Fruit fly (Drosophila melanogaster) whole organism, embryonic: ENCODE data around the gene CG34417.
A peak's percentile ranks its signal among the peaks of the same experiment; 100 is the strongest.

ENCODE experiments used
- Atf-2 ChIP-seq: fragments of 200-800 bp; sonication (Bioruptor generic); optimal IDR thresholded peaks from 2 replicates; lab custom pipeline; 2016; ENCODE audit warnings: missing biosample characterization, missing genetic modification characterization
- Awh ChIP-seq: fragments of 200-800 bp; sonication (Bioruptor generic); IDR thresholded peaks from 2 replicates; pipeline ENCODE4, ENCODE4 v1.3.6; 2022; ENCODE audit warnings: missing biosample characterization, missing genetic modification characterization
- BEAF-32 ChIP-seq: fragments of 200-800 bp; sonication (Bioruptor generic); optimal IDR thresholded peaks from 3 replicates; lab custom pipeline; 2017; ENCODE audit warnings: missing biosample characterization, missing genetic modification characterization, mild to moderate bottlenecking, moderate library complexity, missing genetic modification reagents
- CG10267 ChIP-seq: fragments of 200-800 bp; sonication (Bioruptor generic); optimal IDR thresholded peaks from 2 replicates; lab custom pipeline; 2018; ENCODE audit warnings: missing biosample characterization, mild to moderate bottlenecking, missing genetic modification characterization, moderate library complexity
- CG10366 ChIP-seq: fragments of 200-800 bp; sonication (Bioruptor generic); IDR thresholded peaks from 2 replicates; pipeline ENCODE4 v1.3.6; 2022; ENCODE audit warnings: missing biosample characterization, missing genetic modification characterization
- CG11696 ChIP-seq: fragments of 200-800 bp; sonication (Bioruptor generic); IDR thresholded peaks from 2 replicates; pipeline ENCODE4 v1.3.6; 2022; ENCODE audit warnings: missing biosample characterization, missing genetic modification characterization
- CG1233 ChIP-seq: fragments of 200-800 bp; sonication (Bioruptor generic); optimal IDR thresholded peaks from 4 replicates; lab custom pipeline; 2018; ENCODE audit warnings: missing biosample characterization, mild to moderate bottlenecking, missing genetic modification characterization
- CG12942 ChIP-seq: fragments of 200-800 bp; sonication (Bioruptor generic); optimal IDR thresholded peaks from 3 replicates; lab custom pipeline; 2016; ENCODE audit warnings: missing biosample characterization, missing genetic modification characterization
- CG1529 ChIP-seq: fragments of 200-800 bp; sonication (Bioruptor generic); optimal IDR thresholded peaks from 3 replicates; lab custom pipeline; 2018; ENCODE audit warnings: missing biosample characterization, missing genetic modification characterization
- CG15696 ChIP-seq: fragments of 200-800 bp; sonication (Bioruptor generic); optimal IDR thresholded peaks from 2 replicates; lab custom pipeline; 2019; ENCODE audit warnings: missing biosample characterization, mild to moderate bottlenecking, missing genetic modification characterization, moderate library complexity
- CG1603 ChIP-seq: fragments of 200-800 bp; sonication (Bioruptor generic); optimal IDR thresholded peaks from 2 replicates; lab custom pipeline; 2019; ENCODE audit warnings: missing biosample characterization, mild to moderate bottlenecking, missing genetic modification characterization, moderate library complexity
- CG17359 ChIP-seq: fragments of 200-800 bp; sonication (Bioruptor generic); optimal IDR thresholded peaks from 3 replicates; lab custom pipeline; 2018; ENCODE audit warnings: missing biosample characterization, mild to moderate bottlenecking, missing genetic modification characterization, moderate library complexity
- CG17361 ChIP-seq: fragments of 200-800 bp; sonication (Bioruptor generic); IDR thresholded peaks from 3 replicates; pipeline ENCODE4 v1.3.6; 2022; ENCODE audit warnings: missing biosample characterization, missing genetic modification characterization
- CG31365 ChIP-seq: fragments of 200-800 bp; sonication (Bioruptor generic); optimal IDR thresholded peaks from 2 replicates; lab custom pipeline; 2018; ENCODE audit warnings: missing biosample characterization, mild to moderate bottlenecking, missing genetic modification characterization
- CG42726 ChIP-seq: fragments of 200-800 bp; sonication (Bioruptor generic); IDR thresholded peaks from 2 replicates; pipeline ENCODE4 v1.3.6; 2022; ENCODE audit warnings: missing biosample characterization, missing genetic modification characterization; ENCODE audit not compliant: partially characterized antibody
- CG4820 ChIP-seq: fragments of 200-800 bp; sonication (Bioruptor generic); optimal IDR thresholded peaks from 3 replicates; lab custom pipeline; 2016; ENCODE audit warnings: missing biosample characterization, missing genetic modification characterization
- CG7271 ChIP-seq: fragments of 200-800 bp; sonication (Bioruptor generic); optimal IDR thresholded peaks from 2 replicates; lab custom pipeline; 2018; ENCODE audit warnings: missing biosample characterization, mild to moderate bottlenecking, missing genetic modification characterization, moderate library complexity
- CG7963 ChIP-seq: fragments of 200-800 bp; sonication (Bioruptor generic); IDR thresholded peaks from 3 replicates; pipeline ENCODE4 v1.3.6; 2022; ENCODE audit warnings: missing biosample characterization, missing genetic modification characterization; ENCODE audit not compliant: partially characterized antibody
- CG7987 ChIP-seq: fragments of 200-800 bp; sonication (Bioruptor generic); optimal IDR thresholded peaks from 2 replicates; lab custom pipeline; 2018; ENCODE audit warnings: missing biosample characterization, mild to moderate bottlenecking, missing genetic modification characterization, moderate library complexity
- CG8944 ChIP-seq: fragments of 200-800 bp; sonication (Bioruptor generic); optimal IDR thresholded peaks from 3 replicates; lab custom pipeline; 2016; ENCODE audit warnings: missing biosample characterization, missing genetic modification characterization
- CrebB ChIP-seq: fragments of 200-800 bp; sonication (Bioruptor generic); optimal IDR thresholded peaks from 3 replicates; lab custom pipeline; 2018; ENCODE audit warnings: missing biosample characterization, mild to moderate bottlenecking, missing genetic modification characterization
- D19A ChIP-seq: fragments of 200-800 bp; optimal IDR thresholded peaks from 3 replicates; lab custom pipeline; 2019; ENCODE audit warnings: missing biosample characterization, mild to moderate bottlenecking, missing genetic modification characterization, moderate library complexity
- Drgx ChIP-seq: fragments of 200-800 bp; sonication (Bioruptor generic); IDR thresholded peaks from 2 replicates; pipeline ENCODE4 v1.3.6; 2022; ENCODE audit warnings: missing biosample characterization, missing genetic modification characterization
- HLH3B ChIP-seq: fragments of 200-800 bp; sonication (Bioruptor generic); IDR thresholded peaks from 2 replicates; pipeline ENCODE4 v1.3.6; 2022; ENCODE audit warnings: missing biosample characterization, missing genetic modification characterization
- HLH54F ChIP-seq: fragments of 200-800 bp; sonication (Bioruptor generic); optimal IDR thresholded peaks from 3 replicates; lab custom pipeline; 2016; ENCODE audit warnings: missing biosample characterization, missing genetic modification characterization
- HLHmδ ChIP-seq: fragments of 200-800 bp; sonication (Bioruptor generic); optimal IDR thresholded peaks from 2 replicates; lab custom pipeline; 2018; ENCODE audit warnings: missing biosample characterization, mild to moderate bottlenecking, missing genetic modification characterization, moderate library complexity
- Meics ChIP-seq: fragments of 200-800 bp; sonication (Bioruptor generic); optimal IDR thresholded peaks from 2 replicates; lab custom pipeline; 2017; ENCODE audit warnings: missing biosample characterization, mild to moderate bottlenecking, missing genetic modification characterization
- Sry-δ ChIP-seq: fragments of 200-800 bp; sonication (Bioruptor generic); optimal IDR thresholded peaks from 2 replicates; lab custom pipeline; 2016; ENCODE audit warnings: missing biosample characterization, missing genetic modification characterization
- Stat92E ChIP-seq, 3 experiments: fragments of >200 bp in 2 of 3; fragments of 200-800 bp in 1 of 3; sonication (Bioruptor generic) in 1 of 3; optimal IDR thresholded peaks; 2 replicates each; lab custom pipeline; 2017 to 2019; ENCODE audit warnings: missing biosample characterization in 3 of 3, missing genetic modification characterization in 3 of 3, mild to moderate bottlenecking in 1 of 3, moderate library complexity in 1 of 3
- TFAM ChIP-seq: fragments of 200-800 bp; sonication (Bioruptor generic); optimal IDR thresholded peaks from 2 replicates; lab custom pipeline; 2017; ENCODE audit warnings: missing biosample characterization, missing genetic modification characterization, inconsistent platforms
- YL-1 ChIP-seq: fragments of 200-800 bp; sonication (Bioruptor generic); optimal IDR thresholded peaks from 3 replicates; lab custom pipeline; 2017; ENCODE audit warnings: missing biosample characterization, mild to moderate bottlenecking, missing genetic modification characterization
- ac ChIP-seq: fragments of 200-800 bp; sonication (Bioruptor generic); optimal IDR thresholded peaks from 3 replicates; lab custom pipeline; 2017; ENCODE audit warnings: missing biosample characterization, mild to moderate bottlenecking, missing genetic modification characterization
- al ChIP-seq: fragments of 200-800 bp; sonication (Bioruptor generic); IDR thresholded peaks from 2 replicates; pipeline ENCODE4 v1.3.6; 2022; ENCODE audit warnings: missing biosample characterization, missing genetic modification characterization
- caup ChIP-seq: fragments of 200-800 bp; sonication (Bioruptor generic); optimal IDR thresholded peaks from 3 replicates; lab custom pipeline; 2017; ENCODE audit warnings: missing biosample characterization, mild to moderate bottlenecking, missing genetic modification characterization, moderate library complexity; ENCODE audit not compliant: severe bottlenecking
- corto ChIP-seq: fragments of 200-800 bp; sonication (Bioruptor generic); optimal IDR thresholded peaks from 2 replicates; lab custom pipeline; 2016; ENCODE audit warnings: missing biosample characterization, mild to moderate bottlenecking, missing genetic modification characterization, moderate library complexity
- croc ChIP-seq: fragments of 200-800 bp; sonication (Bioruptor generic); conservative IDR thresholded peaks from 3 replicates; pipeline ENCODE4 v1.3.6; 2022; ENCODE audit warnings: missing biosample characterization, missing genetic modification characterization
- dimm ChIP-seq: fragments of 200-800 bp; sonication (Bioruptor generic); IDR thresholded peaks from 2 replicates; pipeline ENCODE4 v1.3.6; 2022; ENCODE audit warnings: missing biosample characterization, missing genetic modification characterization
- disco-r ChIP-seq: fragments of 200-800 bp; sonication (Bioruptor generic); optimal IDR thresholded peaks from 2 replicates; lab custom pipeline; 2016; ENCODE audit warnings: missing biosample characterization, missing genetic modification characterization
- ewg ChIP-seq: fragments of 200-800 bp; sonication (Bioruptor generic); optimal IDR thresholded peaks from 3 replicates; lab custom pipeline; 2017; ENCODE audit warnings: mild to moderate bottlenecking, missing biosample characterization, missing genetic modification reagents, missing genetic modification characterization
- fd64A ChIP-seq: fragments of 200-800 bp; sonication (Bioruptor generic); optimal IDR thresholded peaks from 3 replicates; lab custom pipeline; 2018; ENCODE audit warnings: missing biosample characterization, mild to moderate bottlenecking, missing genetic modification characterization
- lov ChIP-seq, 2 experiments: fragments of 200-800 bp in 1 of 2; fragments of >200 bp in 1 of 2; sonication (Bioruptor generic) in 1 of 2; IDR thresholded peaks in 1 of 2; optimal IDR thresholded peaks in 1 of 2; 2 replicates in 1 of 2; 3 replicates in 1 of 2; pipeline versions ENCODE4 v1.3.6 to Lab custom; 2017 to 2022; ENCODE audit warnings: missing biosample characterization in 1 of 2, missing genetic modification characterization in 1 of 2
- maf-S ChIP-seq: fragments of 200-800 bp; sonication (Bioruptor generic); optimal IDR thresholded peaks from 2 replicates; lab custom pipeline; 2016; ENCODE audit warnings: missing biosample characterization, missing genetic modification characterization
- mirr ChIP-seq: fragments of 200-800 bp; sonication (Bioruptor generic); optimal IDR thresholded peaks from 3 replicates; lab custom pipeline; 2018; ENCODE audit warnings: missing biosample characterization, mild to moderate bottlenecking, missing genetic modification characterization
- pnt ChIP-seq: fragments of 200-800 bp; sonication (Bioruptor generic); optimal IDR thresholded peaks from 3 replicates; lab custom pipeline; 2016; ENCODE audit warnings: missing biosample characterization, missing genetic modification characterization
- tgo ChIP-seq: fragments of 200-800 bp; sonication (Bioruptor generic); IDR thresholded peaks from 3 replicates; pipeline ENCODE4 v1.3.6; 2022; ENCODE audit warnings: missing biosample characterization, missing genetic modification characterization
- trem ChIP-seq: fragments of 200-800 bp; optimal IDR thresholded peaks from 3 replicates; lab custom pipeline; 2019; ENCODE audit warnings: missing biosample characterization, mild to moderate bottlenecking, missing genetic modification characterization, moderate library complexity
- ttk ChIP-seq: fragments of 200-800 bp; sonication (Bioruptor generic); IDR thresholded peaks from 2 replicates; pipeline ENCODE4 v2.1.2; 2022; ENCODE audit warnings: missing biosample characterization, missing genetic modification characterization
- wek ChIP-seq: fragments of 200-800 bp; sonication (Bioruptor generic); optimal IDR thresholded peaks from 3 replicates; lab custom pipeline; 2018; ENCODE audit warnings: missing biosample characterization, mild to moderate bottlenecking, missing genetic modification characterization, moderate library complexity
- wor ChIP-seq: fragments of 200-800 bp; sonication (Bioruptor generic); IDR thresholded peaks from 2 replicates; pipeline ENCODE4 v1.3.6; 2022; ENCODE audit warnings: missing biosample characterization, missing genetic modification characterization
- z ChIP-seq: fragments of 200-800 bp; sonication (Bioruptor generic); IDR thresholded peaks from 3 replicates; pipeline ENCODE4 v1.3.6; 2022; ENCODE audit warnings: missing biosample characterization, missing genetic modification characterization

CG34417 gene

dm6 chrX:6599233-6599632, 58.7 kb downstream of the CG34417 start (continued):
- peak; percentile 76 for TF ChIP-seq z (GFP tag; lab: Robert Waterston, UW)
- TF ChIP-seq YL-1 (GFP tag; lab: Kevin White, UChicago), result no peak
- TF ChIP-seq HLH54F (GFP tag; lab: Kevin White, UChicago), result peak; percentile 85
- no peak for TF ChIP-seq maf-S (GFP tag; lab: Kevin White, UChicago)
- TF ChIP-seq lov (optimal IDR thresholded peaks at IDR 0.05; lab: Kevin White, UChicago), result no peak
- TF ChIP-seq lov (GFP tag; IDR thresholded peaks at IDR 0.05; lab: Robert Waterston, UW), result peak; percentile 96
- peak; percentile 79 for TF ChIP-seq CG10267 (tag; lab: Kevin White, UChicago)
- peak; percentile 95 for TF ChIP-seq Meics (GFP tag; lab: Kevin White, UChicago)
- TF ChIP-seq trem, result peak; percentile 16
- peak; percentile 98 for TF ChIP-seq HLH3B
- TF ChIP-seq CG15696 (tag; lab: Kevin White, UChicago), result peak; percentile 61
- TF ChIP-seq CG8944, result no peak
- peak; percentile 99 for TF ChIP-seq tgo (GFP tag; lab: Robert Waterston, UW)
- TF ChIP-seq dimm (GFP tag; lab: Robert Waterston, UW), result peak; percentile 94
- TF ChIP-seq mirr (GFP tag; lab: Kevin White, UChicago), result peak; percentile 50
- TF ChIP-seq pnt, result peak; percentile 84
- TF ChIP-seq Awh, result peak; percentile 98
- TF ChIP-seq D19A (tag; lab: Kevin White, UChicago), result peak; percentile 48
- peak; percentile 59 for TF ChIP-seq CG1603 (tag; lab: Kevin White, UChicago)
- TF ChIP-seq Drgx (GFP tag; lab: Robert Waterston, UW), result peak; percentile 98
- TF ChIP-seq CG42726 (GFP tag; lab: Robert Waterston, UW), result peak; percentile 73; the same call in 1 of the 2 replicates
- peak; percentile 91 for TF ChIP-seq caup (GFP tag; lab: Kevin White, UChicago)
- peak; percentile 86 for TF ChIP-seq CG1233
- peak; percentile 97 for TF ChIP-seq al (GFP tag; lab: Robert Waterston, UW)
- peak; percentile 1 for TF ChIP-seq ewg (GFP tag; lab: Kevin White, UChicago)
- peak; percentile 65 for TF ChIP-seq croc (GFP tag; lab: Robert Waterston, UW)
- peak; percentile 87 for TF ChIP-seq CG4820 (GFP tag; lab: Kevin White, UChicago)
- TF ChIP-seq corto, result no peak
- no peak for TF ChIP-seq CG10366
- peak; percentile 52 for TF ChIP-seq Sry-δ (GFP tag; lab: Kevin White, UChicago)
- TF ChIP-seq CG12942 (GFP tag; lab: Kevin White, UChicago), result no peak
- TF ChIP-seq CG17359 (tag; lab: Kevin White, UChicago), result peak; percentile 94
- TF ChIP-seq CG11696 (GFP tag; lab: Robert Waterston, UW), result peak; percentile 94
- TF ChIP-seq ttk (GFP tag; lab: Robert Waterston, UW), result peak; percentile 98
- TF ChIP-seq ac (GFP tag; lab: Kevin White, UChicago), result no peak
- TF ChIP-seq HLHmδ (GFP tag; lab: Kevin White, UChicago), result no peak
- TF ChIP-seq CG7271 (tag; lab: Kevin White, UChicago), result peak; percentile 65
- peak; percentile 42; the same call in 1 of the 2 replicates for TF ChIP-seq wor
- no peak for TF ChIP-seq disco-r (GFP tag; lab: Kevin White, UChicago)
- TF ChIP-seq CrebB (tag; lab: Kevin White, UChicago), result no peak
- TF ChIP-seq CG31365 (tag; lab: Kevin White, UChicago), result peak; percentile 64
- no peak for TF ChIP-seq CG7963 (GFP tag; lab: Robert Waterston, UW)
- TF ChIP-seq Atf-2 (GFP tag; lab: Kevin White, UChicago), result no peak
- TF ChIP-seq CG17361 (GFP tag; lab: Robert Waterston, UW), result peak; percentile 85
- TF ChIP-seq TFAM (GFP tag; lab: Kevin White, UChicago), result no peak
- peak; percentile 34 for TF ChIP-seq BEAF-32 (GFP tag; lab: Kevin White, UChicago)
- TF ChIP-seq wek (GFP tag; lab: Kevin White, UChicago), result no peak
- TF ChIP-seq fd64A (GFP tag; lab: Kevin White, UChicago), result peak; percentile 15
- peak in 1 of 3 experiments; percentile 20 for TF ChIP-seq Stat92E (GFP tag; optimal IDR thresholded peaks at IDR 0.05; lab: Kevin White, UChicago)
- peak; percentile 85 for TF ChIP-seq CG7987 (GFP tag; lab: Kevin White, UChicago)
- no peak for TF ChIP-seq CG1529 (GFP tag; lab: Kevin White, UChicago)
